Worm (Caenorhabditis elegans): ENCODE measurements around the gene srsx-16.

srsx-16 gene

ce11 chrIV:5593804-5594214 lies 25.7 kb downstream of the srsx-16 start (continued):
- TF ChIP-seq efl-1 (optimal IDR thresholded peaks at IDR 0.05): peak; percentile 39 to 53
- peak in 1 of 2 experiments; percentile 90 for TF ChIP-seq efl-1 (GFP tag; optimal IDR thresholded peaks at IDR 0.05 in 1 of 2)
- no peak for TF ChIP-seq ceh-88 (GFP tag; IDR thresholded peaks at IDR 0.05)
- TF ChIP-seq nhr-11 (tag; optimal IDR thresholded peaks at IDR 0.05): peak; percentile 65
- peak; percentile 95 for TF ChIP-seq nhr-85 (tag)
- no peak for TF ChIP-seq sptf-1 (tag; optimal IDR thresholded peaks at IDR 0.05)
- no peak for TF ChIP-seq vab-15 (tag; optimal IDR thresholded peaks at IDR 0.05)
- TF ChIP-seq isw-1 (GFP tag; IDR thresholded peaks at IDR 0.05): no peak
- TF ChIP-seq hlh-17 (GFP tag; optimal IDR thresholded peaks at IDR 0.05; ENCODE audit: borderline replicate concordance): no peak
- peak; percentile 68 for TF ChIP-seq nhr-47 (tag; optimal IDR thresholded peaks at IDR 0.05)
- TF ChIP-seq egl-13 (tag; optimal IDR thresholded peaks at IDR 0.05): no peak
- TF ChIP-seq nhr-71 (tag; optimal IDR thresholded peaks at IDR 0.05): peak; percentile 91
- TF ChIP-seq lsy-2 (tag; optimal IDR thresholded peaks at IDR 0.05): peak; percentile 60 to 80
- no peak for TF ChIP-seq ztf-11 (tag; optimal IDR thresholded peaks at IDR 0.05)
- TF ChIP-seq lin-39 (tag; optimal IDR thresholded peaks at IDR 0.05): peak; percentile 65
- no peak for TF ChIP-seq unc-86 (tag; optimal IDR thresholded peaks at IDR 0.05)
- TF ChIP-seq irx-1 (tag; optimal IDR thresholded peaks at IDR 0.05): peak; percentile 53
- no peak for TF ChIP-seq nhr-84 (tag; optimal IDR thresholded peaks at IDR 0.05)
- no peak for TF ChIP-seq aha-1 (tag; optimal IDR thresholded peaks at IDR 0.05)
- peak; percentile 74 for TF ChIP-seq nhr-20 (tag; optimal IDR thresholded peaks at IDR 0.05)
- peak; percentile 83 for TF ChIP-seq mep-1 (tag; optimal IDR thresholded peaks at IDR 0.05)
- no peak for TF ChIP-seq grh-1 (GFP tag; IDR thresholded peaks at IDR 0.05)
- no peak for TF ChIP-seq alr-1 (tag; optimal IDR thresholded peaks at IDR 0.05; ENCODE audit: borderline replicate concordance)
- peak; percentile 48 for TF ChIP-seq swsn-7 (tag; optimal IDR thresholded peaks at IDR 0.05)
- no peak for TF ChIP-seq ceh-8 (GFP tag; optimal IDR thresholded peaks at IDR 0.05)
- 0 out of 2 replicates have a peak, but pooled peaks have one; percentile 33 for TF ChIP-seq unc-98 (GFP tag; IDR thresholded peaks at IDR 0.05)
- TF ChIP-seq mab-9 (GFP tag; IDR thresholded peaks at IDR 0.05): no peak
- TF ChIP-seq ztf-4 (tag; optimal IDR thresholded peaks at IDR 0.05): peak; percentile 45
- peak; percentile 12 for TF ChIP-seq unc-62 (GFP tag; optimal IDR thresholded peaks at IDR 0.05)
- TF ChIP-seq snpc-4 (tag; optimal IDR thresholded peaks at IDR 0.05): no peak
- no peak for TF ChIP-seq nhr-28 (tag; optimal IDR thresholded peaks at IDR 0.05)
- TF ChIP-seq fkh-4 (tag; optimal IDR thresholded peaks at IDR 0.05; ENCODE audit: borderline replicate concordance): no peak
- peak in 1 of 2 experiments; percentile 71 for TF ChIP-seq mdl-1 (tag; optimal IDR thresholded peaks at IDR 0.05)
- no peak for TF ChIP-seq nhr-12 (tag; optimal IDR thresholded peaks at IDR 0.05)
- TF ChIP-seq lin-14 (GFP tag; optimal IDR thresholded peaks at IDR 0.05): peak; percentile 98
- peak; percentile 71 for TF ChIP-seq lin-13 (GFP tag; optimal IDR thresholded peaks at IDR 0.05)
- TF ChIP-seq pqm-1 (tag; optimal IDR thresholded peaks at IDR 0.05): no peak
- TF ChIP-seq elt-3 (tag; optimal IDR thresholded peaks at IDR 0.05): peak in 2 of 6 experiments; percentile 16 to 38
- peak; percentile 69 for TF ChIP-seq nhr-90 (tag; optimal IDR thresholded peaks at IDR 0.05; ENCODE audit: poor library complexity)
- no peak for TF ChIP-seq zag-1 (tag; optimal IDR thresholded peaks at IDR 0.05)
- no peak for TF ChIP-seq unc-30 (tag; optimal IDR thresholded peaks at IDR 0.05)
- no peak for TF ChIP-seq pag-3 (tag; optimal IDR thresholded peaks at IDR 0.05; ENCODE audit: borderline replicate concordance, insufficient read depth)
- no peak for TF ChIP-seq hlh-4 (tag; optimal IDR thresholded peaks at IDR 0.05)
- no peak for TF ChIP-seq nhr-237 (tag; optimal IDR thresholded peaks at IDR 0.05)
- TF ChIP-seq lir-3 (tag; optimal IDR thresholded peaks at IDR 0.05; ENCODE audit: poor library complexity): peak; percentile 10
- no peak for TF ChIP-seq tlp-1 (tag; optimal IDR thresholded peaks at IDR 0.05)
- peak; percentile 83 for TF ChIP-seq nhr-77 (tag; optimal IDR thresholded peaks at IDR 0.05)
- TF ChIP-seq lin-35 (GFP tag; optimal IDR thresholded peaks at IDR 0.05): peak; percentile 22 to 26
- peak; percentile 69 for TF ChIP-seq rnt-1 (tag; optimal IDR thresholded peaks at IDR 0.05)
- peak in 1 of 2 experiments; percentile 2 for TF ChIP-seq egl-27 (tag; optimal IDR thresholded peaks at IDR 0.05)
- TF ChIP-seq hpl-2 (GFP tag; optimal IDR thresholded peaks at IDR 0.05): no peak
- peak; percentile 67 for TF ChIP-seq unc-130 (tag; optimal IDR thresholded peaks at IDR 0.05)
- peak; percentile 3 for TF ChIP-seq mef-2 (tag; optimal IDR thresholded peaks at IDR 0.05)

All from whole organism, L1 larva.